Fruit fly (Drosophila melanogaster) whole organism, pupa: ENCODE data around the gene CG34265.

Source experiments
- CG10348 ChIP-seq: fragments of 200-800 bp; sonication (Bioruptor generic); IDR thresholded peaks from 2 replicates; pipeline ENCODE4 v1.3.6; 2022; ENCODE audit warnings: missing biosample characterization, missing genetic modification characterization
- CG12605 ChIP-seq: fragments of 200-800 bp; sonication (Bioruptor generic); IDR thresholded peaks from 2 replicates; pipeline ENCODE4 v1.3.6; 2022; ENCODE audit warnings: missing biosample characterization, missing genetic modification characterization
- CG13204 ChIP-seq: fragments of 200-800 bp; sonication (Bioruptor generic); optimal IDR thresholded peaks from 2 replicates; lab custom pipeline; 2018; ENCODE audit warnings: missing biosample characterization, mild to moderate bottlenecking, missing genetic modification characterization, moderate library complexity
- CG14655 ChIP-seq: fragments of 200-800 bp; sonication (Bioruptor generic); optimal IDR thresholded peaks from 3 replicates; lab custom pipeline; 2017; ENCODE audit warnings: mild to moderate bottlenecking, missing biosample characterization, missing genetic modification reagents, missing genetic modification characterization
- CG15710 ChIP-seq: fragments of 200-800 bp; sonication (Bioruptor generic); optimal IDR thresholded peaks from 2 replicates; lab custom pipeline; 2018; ENCODE audit warnings: missing biosample characterization, mild to moderate bottlenecking, missing genetic modification characterization, moderate library complexity
- CG17806 ChIP-seq: fragments of 200-800 bp; sonication (Bioruptor generic); optimal IDR thresholded peaks from 2 replicates; lab custom pipeline; 2018; ENCODE audit warnings: missing biosample characterization, mild to moderate bottlenecking, missing genetic modification characterization, moderate library complexity
- CG32121 ChIP-seq: fragments of 200-800 bp; sonication (Bioruptor generic); IDR thresholded peaks from 2 replicates; pipeline ENCODE4 v1.3.6; 2022; ENCODE audit warnings: missing biosample characterization, missing genetic modification characterization
- CG34367 ChIP-seq: fragments of 200-800 bp; sonication (Bioruptor generic); optimal IDR thresholded peaks from 2 replicates; lab custom pipeline; 2018; ENCODE audit warnings: missing biosample characterization, mild to moderate bottlenecking, missing genetic modification characterization
- CG4496 ChIP-seq: fragments of 200-800 bp; sonication (Bioruptor generic); IDR thresholded peaks from 3 replicates; pipeline ENCODE4 v1.3.6; 2022; ENCODE audit warnings: missing biosample characterization, missing genetic modification characterization
- CG8159 ChIP-seq: fragments of 200-800 bp; sonication (Bioruptor generic); optimal IDR thresholded peaks from 3 replicates; lab custom pipeline; 2018; ENCODE audit warnings: missing biosample characterization, mild to moderate bottlenecking, missing genetic modification characterization, moderate library complexity
- CG8301 ChIP-seq: fragments of 200-800 bp; sonication (Bioruptor generic); optimal IDR thresholded peaks from 2 replicates; lab custom pipeline; 2018; ENCODE audit warnings: missing biosample characterization, mild to moderate bottlenecking, missing genetic modification characterization
- CG9948 ChIP-seq: fragments of 200-800 bp; sonication (Bioruptor generic); optimal IDR thresholded peaks from 2 replicates; lab custom pipeline; 2018; ENCODE audit warnings: missing biosample characterization, mild to moderate bottlenecking, missing genetic modification characterization, moderate library complexity
- D1 ChIP-seq: fragments of 200-800 bp; sonication (Bioruptor generic); optimal IDR thresholded peaks from 2 replicates; lab custom pipeline; 2018; ENCODE audit warnings: missing biosample characterization, mild to moderate bottlenecking, missing genetic modification characterization, moderate library complexity
- EcR ChIP-seq: fragments of 200-800 bp; sonication (Bioruptor generic); optimal IDR thresholded peaks from 3 replicates; lab custom pipeline; 2019; ENCODE audit warnings: missing biosample characterization, missing genetic modification characterization, mild to moderate bottlenecking, moderate library complexity, missing genetic modification reagents
- Ets98B ChIP-seq: fragments of 200-800 bp; sonication (Bioruptor generic); IDR thresholded peaks from 2 replicates; pipeline ENCODE4 v1.3.6; 2022; ENCODE audit warnings: missing biosample characterization, missing genetic modification characterization
- Pif1A ChIP-seq: fragments of 200-800 bp; sonication (Bioruptor generic); optimal IDR thresholded peaks from 3 replicates; lab custom pipeline; 2016; ENCODE audit warnings: missing biosample characterization, missing genetic modification characterization
- Pif1B ChIP-seq: fragments of 200-800 bp; sonication (Bioruptor generic); optimal IDR thresholded peaks from 3 replicates; lab custom pipeline; 2016; ENCODE audit warnings: missing biosample characterization, missing genetic modification characterization
- Snoo ChIP-seq: fragments of 200-800 bp; sonication (Bioruptor generic); optimal IDR thresholded peaks from 3 replicates; lab custom pipeline; 2017; ENCODE audit warnings: missing biosample characterization, mild to moderate bottlenecking, missing genetic modification characterization, inconsistent platforms
- fd96Ca ChIP-seq: fragments of 200-800 bp; sonication (Bioruptor generic); IDR thresholded peaks from 3 replicates; pipeline ENCODE4 v1.3.6; 2022; ENCODE audit warnings: missing biosample characterization, missing genetic modification characterization
- gl ChIP-seq: fragments of 200-800 bp; sonication (Bioruptor generic); optimal IDR thresholded peaks from 2 replicates; lab custom pipeline; 2018; ENCODE audit warnings: missing biosample characterization, mild to moderate bottlenecking, missing genetic modification characterization
- rn ChIP-seq: fragments of 200-800 bp; sonication (Bioruptor generic); IDR thresholded peaks from 2 replicates; pipeline ENCODE4 v1.3.6; 2022; ENCODE audit warnings: missing biosample characterization, missing genetic modification characterization

The CG34265 gene

dm6 chr3L:3251659-3252490, 16.4 kb upstream of the CG34265 start:
- TF ChIP-seq CG12605 (0 out of 2 replicates have a peak, but pooled peaks have one; percentile 20), CG8301 (tag; lab: Kevin White, UChicago) (peak; percentile 9), EcR (GFP tag; lab: Kevin White, UChicago) (no peak), CG13204 (no peak), CG32121 (GFP tag; lab: Robert Waterston, UW) (0 out of 2 replicates have a peak, but pooled peaks have one; percentile 10), CG14655 (GFP tag; lab: Kevin White, UChicago) (no peak), CG9948 (peak; percentile 0), Snoo (tag; lab: Kevin White, UChicago) (no peak), gl (no peak)

- no peak for TF ChIP-seq fd96Ca (GFP tag; lab: Robert Waterston, UW)
- TF ChIP-seq CG14655 (GFP tag; lab: Kevin White, UChicago), result peak; percentile 27
- no peak for TF ChIP-seq CG13204
- TF ChIP-seq CG17806, result peak; percentile 5
- TF ChIP-seq CG34367 (tag; lab: Kevin White, UChicago), result no peak
- TF ChIP-seq CG4496, result no peak
- TF ChIP-seq D1 (tag; lab: Kevin White, UChicago), result no peak
- TF ChIP-seq Snoo (tag; lab: Kevin White, UChicago), result no peak
- no peak for TF ChIP-seq CG10348 (GFP tag; lab: Robert Waterston, UW)
- TF ChIP-seq Pif1A (GFP tag; lab: Kevin White, UChicago), result peak; percentile 37
- TF ChIP-seq CG9948, result peak; percentile 11
- peak; percentile 32; the same call in 1 of the 2 replicates for TF ChIP-seq CG32121 (GFP tag; lab: Robert Waterston, UW)
- TF ChIP-seq CG8301 (tag; lab: Kevin White, UChicago), result peak; percentile 7
- no peak for TF ChIP-seq Pif1B
- peak; percentile 13 for TF ChIP-seq CG15710
- no peak for TF ChIP-seq CG8159
- no peak for TF ChIP-seq rn (GFP tag; lab: Robert Waterston, UW)
- TF ChIP-seq CG12605, result no peak
- TF ChIP-seq Ets98B (GFP tag; lab: Robert Waterston, UW), result peak; percentile 16; the same call in 1 of the 2 replicates
- no peak for TF ChIP-seq gl
- TF ChIP-seq EcR (GFP tag; lab: Kevin White, UChicago), result no peak
Observed at dm6 chr3L:3252884-3253283, 15.4 kb upstream of the CG34265 start.

- no peak for TF ChIP-seq rn (GFP tag; lab: Robert Waterston, UW)
- TF ChIP-seq CG12605, result no peak
- TF ChIP-seq CG13204, result peak; percentile 68
- no peak for TF ChIP-seq CG17806
- no peak; the same call in 2 of the 3 replicates for TF ChIP-seq CG4496
- TF ChIP-seq Pif1A (GFP tag; lab: Kevin White, UChicago), result no peak
- TF ChIP-seq CG8159, result no peak
- TF ChIP-seq gl, result no peak
- TF ChIP-seq CG10348 (GFP tag; lab: Robert Waterston, UW), result no peak
- no peak for TF ChIP-seq EcR (GFP tag; lab: Kevin White, UChicago)
- no peak for TF ChIP-seq CG32121 (GFP tag; lab: Robert Waterston, UW)
- no peak for TF ChIP-seq CG8301 (tag; lab: Kevin White, UChicago)
- peak; percentile 12; the same call in 1 of the 2 replicates for TF ChIP-seq Ets98B (GFP tag; lab: Robert Waterston, UW)
- no peak for TF ChIP-seq CG14655 (GFP tag; lab: Kevin White, UChicago)
- TF ChIP-seq CG15710, result no peak
- no peak for TF ChIP-seq CG34367 (tag; lab: Kevin White, UChicago)
- no peak for TF ChIP-seq D1 (tag; lab: Kevin White, UChicago)
Observed at dm6 chr3L:3253631-3254030, 14.6 kb upstream of the CG34265 start.

- TF ChIP-seq CG17806 (no peak), CG14655 (GFP tag; lab: Kevin White, UChicago) (no peak), rn (GFP tag; lab: Robert Waterston, UW) (no peak), CG8301 (tag; lab: Kevin White, UChicago) (no peak), EcR (GFP tag; lab: Kevin White, UChicago) (peak; percentile 29), D1 (tag; lab: Kevin White, UChicago) (no peak), Ets98B (GFP tag; lab: Robert Waterston, UW) (peak; percentile 33; the same call in 1 of the 2 replicates), Pif1B (peak; percentile 38), CG8159 (no peak), CG15710 (no peak), CG10348 (GFP tag; lab: Robert Waterston, UW) (no peak), Pif1A (GFP tag; lab: Kevin White, UChicago) (no peak), gl (no peak), CG32121 (GFP tag; lab: Robert Waterston, UW) (no peak), Snoo (tag; lab: Kevin White, UChicago) (no peak), CG9948 (no peak), CG12605 (no peak), CG13204 (peak; percentile 56), CG34367 (tag; lab: Kevin White, UChicago) (no peak), fd96Ca (GFP tag; lab: Robert Waterston, UW) (no peak), CG4496 (0 out of 3 replicates have a peak, but pooled peaks have one; percentile 9)
- TF ChIP-seq, all 21 proteins: peak for 5
Observed at dm6 chr3L:3257690-3258089, 10.6 kb upstream of the CG34265 start, which contains the start of gene ckd. Gene ckd, plus strand, starts transcription at chr3L:3257878.

dm6 chr3L:3259703-3260102, 8.6 kb upstream of the CG34265 start:
- TF ChIP-seq CG10348 (GFP tag; lab: Robert Waterston, UW), result 0 out of 2 replicates have a peak, but pooled peaks have one; percentile 28
- TF ChIP-seq fd96Ca (GFP tag; lab: Robert Waterston, UW), result peak; percentile 90
- peak; percentile 94 for TF ChIP-seq Ets98B (GFP tag; lab: Robert Waterston, UW)
- TF ChIP-seq EcR (GFP tag; lab: Kevin White, UChicago), result peak; percentile 76
- peak; percentile 50 for TF ChIP-seq D1 (tag; lab: Kevin White, UChicago)
- TF ChIP-seq CG4496, result peak; percentile 89
- TF ChIP-seq gl, result peak; percentile 84
- TF ChIP-seq CG17806, result peak; percentile 90
- peak; percentile 93 for TF ChIP-seq CG32121 (GFP tag; lab: Robert Waterston, UW)
- peak; percentile 80 for TF ChIP-seq Snoo (tag; lab: Kevin White, UChicago)
- TF ChIP-seq CG8159, result peak; percentile 93
- TF ChIP-seq CG12605, result peak; percentile 83
- TF ChIP-seq CG9948, result peak; percentile 89
- peak; percentile 90 for TF ChIP-seq CG34367 (tag; lab: Kevin White, UChicago)
- TF ChIP-seq CG14655 (GFP tag; lab: Kevin White, UChicago), result peak; percentile 82
- TF ChIP-seq Pif1A (GFP tag; lab: Kevin White, UChicago), result peak; percentile 90
- TF ChIP-seq CG15710, result peak; percentile 94
- peak; percentile 87 for TF ChIP-seq Pif1B
- TF ChIP-seq rn (GFP tag; lab: Robert Waterston, UW), result peak; percentile 78
- peak; percentile 88 for TF ChIP-seq CG13204
- TF ChIP-seq CG8301 (tag; lab: Kevin White, UChicago), result peak; percentile 79
